Fruit fly (Drosophila melanogaster) whole organism, adult: ENCODE measurements around the gene CG1273.

Experiments used
- CG11617 ChIP-seq: fragments of 200-800 bp; sonication (Bioruptor generic); optimal IDR thresholded peaks from 2 replicates; lab custom pipeline; 2017; ENCODE audit warnings: mild to moderate bottlenecking, missing biosample characterization, missing genetic modification reagents, missing genetic modification characterization
- CG12768 ChIP-seq: fragments of 200-800 bp; sonication (Bioruptor generic); optimal IDR thresholded peaks from 2 replicates; lab custom pipeline; 2017; ENCODE audit warnings: missing biosample characterization, missing genetic modification characterization, mild to moderate bottlenecking, moderate library complexity, missing genetic modification reagents
- CG14711 ChIP-seq: fragments of 200-800 bp; sonication (Bioruptor generic); optimal IDR thresholded peaks from 2 replicates; lab custom pipeline; 2018; ENCODE audit warnings: missing biosample characterization, mild to moderate bottlenecking, missing genetic modification characterization, moderate library complexity
- CG1620 ChIP-seq: fragments of 200-800 bp; sonication (Bioruptor generic); optimal IDR thresholded peaks from 2 replicates; lab custom pipeline; 2016; ENCODE audit warnings: missing biosample characterization, missing genetic modification characterization
- CG33017 ChIP-seq: fragments of 200-800 bp; sonication (Bioruptor generic); optimal IDR thresholded peaks from 2 replicates; lab custom pipeline; 2018; ENCODE audit warnings: missing biosample characterization, mild to moderate bottlenecking, missing genetic modification characterization, moderate library complexity
- CG5204 ChIP-seq: fragments of 200-800 bp; sonication (Bioruptor generic); optimal IDR thresholded peaks from 2 replicates; lab custom pipeline; 2016; ENCODE audit warnings: missing biosample characterization, missing genetic modification characterization
- CG7045 ChIP-seq: fragments of 200-800 bp; sonication (Bioruptor generic); optimal IDR thresholded peaks from 2 replicates; lab custom pipeline; 2017; ENCODE audit warnings: missing biosample characterization, mild to moderate bottlenecking, missing genetic modification characterization
- CG7101 ChIP-seq: fragments of 200-800 bp; sonication (Bioruptor generic); optimal IDR thresholded peaks from 2 replicates; lab custom pipeline; 2018; ENCODE audit warnings: missing biosample characterization, mild to moderate bottlenecking, missing genetic modification characterization, moderate library complexity
- Clk ChIP-seq: fragments of 200-800 bp; sonication (Bioruptor generic); optimal IDR thresholded peaks from 2 replicates; lab custom pipeline; 2017; ENCODE audit warnings: missing biosample characterization, missing genetic modification characterization
- Crg-1 ChIP-seq: fragments of 200-800 bp; sonication (Bioruptor generic); optimal IDR thresholded peaks from 2 replicates; lab custom pipeline; 2016; ENCODE audit warnings: missing biosample characterization, missing genetic modification characterization
- Hr96 ChIP-seq: fragments of 200-800 bp; sonication (Bioruptor generic); optimal IDR thresholded peaks from 2 replicates; lab custom pipeline; 2016; ENCODE audit warnings: missing biosample characterization, missing genetic modification characterization
- Mnt ChIP-seq: fragments of 200-800 bp; sonication (Bioruptor generic); optimal IDR thresholded peaks from 2 replicates; lab custom pipeline; 2016; ENCODE audit warnings: missing biosample characterization, mild to moderate bottlenecking, missing genetic modification characterization
- bab1 ChIP-seq: fragments of 200-800 bp; sonication (Bioruptor generic); optimal IDR thresholded peaks from 3 replicates; lab custom pipeline; 2019; ENCODE audit warnings: missing biosample characterization, mild to moderate bottlenecking, missing genetic modification characterization, moderate library complexity
- cic ChIP-seq: fragments of 200-800 bp; sonication (Bioruptor generic); optimal IDR thresholded peaks from 2 replicates; lab custom pipeline; 2017; ENCODE audit warnings: missing biosample characterization, mild to moderate bottlenecking, missing genetic modification characterization, moderate library complexity
- cnc ChIP-seq, 2 experiments: fragments of >200 bp; optimal IDR thresholded peaks; 2 replicates each; lab custom pipeline; 2017
- kay ChIP-seq: fragments of 200-800 bp; sonication (Bioruptor generic); peaks from one replicate; lab custom pipeline; 2016; ENCODE audit warnings: missing biosample characterization, missing genetic modification characterization, borderline replicate concordance
- ovo ChIP-seq: fragments of 200-800 bp; sonication (Bioruptor generic); optimal IDR thresholded peaks from 2 replicates; lab custom pipeline; 2016; ENCODE audit warnings: missing biosample characterization, missing genetic modification characterization
- pad ChIP-seq: fragments of 200-800 bp; sonication (Bioruptor generic); optimal IDR thresholded peaks from 3 replicates; lab custom pipeline; 2017; ENCODE audit warnings: missing biosample characterization, missing genetic modification characterization, mild to moderate bottlenecking, moderate library complexity, missing genetic modification reagents
- tj ChIP-seq: fragments of 200-800 bp; sonication (Bioruptor generic); optimal IDR thresholded peaks from 3 replicates; lab custom pipeline; 2017; ENCODE audit warnings: missing biosample characterization, mild to moderate bottlenecking, missing genetic modification characterization, moderate library complexity
- toe ChIP-seq: fragments of 200-800 bp; sonication (Bioruptor generic); optimal IDR thresholded peaks from 2 replicates; lab custom pipeline; 2016; ENCODE audit warnings: missing biosample characterization, missing genetic modification characterization

The CG1273 gene

dm6 chr3L:4310604-4311003 is 47.1 kb downstream of the CG1273 start:
- TF ChIP-seq CG7101 (tag; lab: Kevin White, UChicago), result no peak
- no peak for TF ChIP-seq Crg-1 (GFP tag; lab: Kevin White, UChicago)
- no peak for TF ChIP-seq ovo

- no peak for TF ChIP-seq Clk (GFP tag; lab: Kevin White, UChicago)
- TF ChIP-seq cic, result no peak
- TF ChIP-seq Hr96 (GFP tag; lab: Kevin White, UChicago), result peak; percentile 37
- TF ChIP-seq toe, result peak; percentile 37
- peak; percentile 67 for TF ChIP-seq tj (GFP tag; lab: Kevin White, UChicago)
- TF ChIP-seq CG14711 (tag; lab: Kevin White, UChicago), result no peak
- TF ChIP-seq CG1620 (GFP tag; lab: Kevin White, UChicago), result peak; percentile 70
- no peak for TF ChIP-seq CG11617
- TF ChIP-seq Crg-1 (GFP tag; lab: Kevin White, UChicago), result peak; percentile 73
- TF ChIP-seq CG7101 (tag; lab: Kevin White, UChicago), result peak; percentile 46
- no peak for TF ChIP-seq CG7045 (GFP tag; lab: Kevin White, UChicago)
- no peak for TF ChIP-seq CG33017
- peak; percentile 5 for TF ChIP-seq CG5204 (GFP tag; lab: Kevin White, UChicago)
- peak; percentile 62 for TF ChIP-seq ovo
- TF ChIP-seq cnc (optimal IDR thresholded peaks at IDR 0.05; lab: Kevin White, UChicago), result no peak
- peak; percentile 41 for TF ChIP-seq pad (GFP tag; lab: Kevin White, UChicago)
- no peak for TF ChIP-seq CG12768 (GFP tag; lab: Kevin White, UChicago)
- TF ChIP-seq kay (GFP tag; lab: Kevin White, UChicago), result peak; percentile 84
- TF ChIP-seq bab1 (GFP tag; lab: Kevin White, UChicago), result peak; percentile 84
- peak; percentile 20 for TF ChIP-seq Mnt (GFP tag; lab: Kevin White, UChicago)
Observed at dm6 chr3L:4313299-4313698, 49.8 kb downstream of the CG1273 start, which contains the start of gene Claspin. Claspin (plus strand) TSS chr3L:4313483.

dm6 chr3L:4318677-4319580 is 55.4 kb downstream of the CG1273 start, which contains the start of gene PMP34:
PMP34 (plus strand) TSS chr3L:4318755.
- TF ChIP-seq CG12768 (GFP tag; lab: Kevin White, UChicago) (peak; percentile 21), CG14711 (tag; lab: Kevin White, UChicago) (no peak), pad (GFP tag; lab: Kevin White, UChicago) (no peak), ovo (no peak), toe (no peak), Hr96 (GFP tag; lab: Kevin White, UChicago) (peak; percentile 1), cic (peak; percentile 25), Crg-1 (GFP tag; lab: Kevin White, UChicago) (no peak), CG11617 (peak; percentile 8), Mnt (GFP tag; lab: Kevin White, UChicago) (peak; percentile 29), CG7045 (GFP tag; lab: Kevin White, UChicago) (no peak), cnc (optimal IDR thresholded peaks at IDR 0.05; lab: Kevin White, UChicago) (no peak), Clk (GFP tag; lab: Kevin White, UChicago) (no peak), CG5204 (GFP tag; lab: Kevin White, UChicago) (no peak), CG1620 (GFP tag; lab: Kevin White, UChicago) (no peak), CG7101 (tag; lab: Kevin White, UChicago) (peak; percentile 4), CG33017 (no peak), kay (GFP tag; lab: Kevin White, UChicago) (peak; percentile 84), tj (GFP tag; lab: Kevin White, UChicago) (no peak), bab1 (GFP tag; lab: Kevin White, UChicago) (no peak)

- TF ChIP-seq tj (GFP tag; lab: Kevin White, UChicago) (peak; percentile 4), bab1 (GFP tag; lab: Kevin White, UChicago) (no peak), kay (GFP tag; lab: Kevin White, UChicago) (peak; percentile 85)
Observed at dm6 chr3L:4322032-4322617, 58.6 kb downstream of the CG1273 start, which contains the start of gene CG15014. CG15014 (minus strand) TSS chr3L:4322259.
